Fruit fly (Drosophila melanogaster) whole organism, pupa: ENCODE measurements around the gene Adi1.

Experiments
- CG10348 ChIP-seq: fragments of 200-800 bp; sonication (Bioruptor generic); IDR thresholded peaks from 2 replicates; pipeline ENCODE4 v1.3.6; 2022; ENCODE audit warnings: missing biosample characterization, missing genetic modification characterization
- CG12605 ChIP-seq: fragments of 200-800 bp; sonication (Bioruptor generic); IDR thresholded peaks from 2 replicates; pipeline ENCODE4 v1.3.6; 2022; ENCODE audit warnings: missing biosample characterization, missing genetic modification characterization
- CG13204 ChIP-seq: fragments of 200-800 bp; sonication (Bioruptor generic); optimal IDR thresholded peaks from 2 replicates; lab custom pipeline; 2018; ENCODE audit warnings: missing biosample characterization, mild to moderate bottlenecking, missing genetic modification characterization, moderate library complexity
- CG14655 ChIP-seq: fragments of 200-800 bp; sonication (Bioruptor generic); optimal IDR thresholded peaks from 3 replicates; lab custom pipeline; 2017; ENCODE audit warnings: mild to moderate bottlenecking, missing biosample characterization, missing genetic modification reagents, missing genetic modification characterization
- CG15710 ChIP-seq: fragments of 200-800 bp; sonication (Bioruptor generic); optimal IDR thresholded peaks from 2 replicates; lab custom pipeline; 2018; ENCODE audit warnings: missing biosample characterization, mild to moderate bottlenecking, missing genetic modification characterization, moderate library complexity
- CG17806 ChIP-seq: fragments of 200-800 bp; sonication (Bioruptor generic); optimal IDR thresholded peaks from 2 replicates; lab custom pipeline; 2018; ENCODE audit warnings: missing biosample characterization, mild to moderate bottlenecking, missing genetic modification characterization, moderate library complexity
- CG32121 ChIP-seq: fragments of 200-800 bp; sonication (Bioruptor generic); IDR thresholded peaks from 2 replicates; pipeline ENCODE4 v1.3.6; 2022; ENCODE audit warnings: missing biosample characterization, missing genetic modification characterization
- CG34367 ChIP-seq: fragments of 200-800 bp; sonication (Bioruptor generic); optimal IDR thresholded peaks from 2 replicates; lab custom pipeline; 2018; ENCODE audit warnings: missing biosample characterization, mild to moderate bottlenecking, missing genetic modification characterization
- CG4496 ChIP-seq: fragments of 200-800 bp; sonication (Bioruptor generic); IDR thresholded peaks from 3 replicates; pipeline ENCODE4 v1.3.6; 2022; ENCODE audit warnings: missing biosample characterization, missing genetic modification characterization
- CG8159 ChIP-seq: fragments of 200-800 bp; sonication (Bioruptor generic); optimal IDR thresholded peaks from 3 replicates; lab custom pipeline; 2018; ENCODE audit warnings: missing biosample characterization, mild to moderate bottlenecking, missing genetic modification characterization, moderate library complexity
- CG8301 ChIP-seq: fragments of 200-800 bp; sonication (Bioruptor generic); optimal IDR thresholded peaks from 2 replicates; lab custom pipeline; 2018; ENCODE audit warnings: missing biosample characterization, mild to moderate bottlenecking, missing genetic modification characterization
- CG9948 ChIP-seq: fragments of 200-800 bp; sonication (Bioruptor generic); optimal IDR thresholded peaks from 2 replicates; lab custom pipeline; 2018; ENCODE audit warnings: missing biosample characterization, mild to moderate bottlenecking, missing genetic modification characterization, moderate library complexity
- D1 ChIP-seq: fragments of 200-800 bp; sonication (Bioruptor generic); optimal IDR thresholded peaks from 2 replicates; lab custom pipeline; 2018; ENCODE audit warnings: missing biosample characterization, mild to moderate bottlenecking, missing genetic modification characterization, moderate library complexity
- EcR ChIP-seq: fragments of 200-800 bp; sonication (Bioruptor generic); optimal IDR thresholded peaks from 3 replicates; lab custom pipeline; 2019; ENCODE audit warnings: missing biosample characterization, missing genetic modification characterization, mild to moderate bottlenecking, moderate library complexity, missing genetic modification reagents
- Ets98B ChIP-seq: fragments of 200-800 bp; sonication (Bioruptor generic); IDR thresholded peaks from 2 replicates; pipeline ENCODE4 v1.3.6; 2022; ENCODE audit warnings: missing biosample characterization, missing genetic modification characterization
- Pif1A ChIP-seq: fragments of 200-800 bp; sonication (Bioruptor generic); optimal IDR thresholded peaks from 3 replicates; lab custom pipeline; 2016; ENCODE audit warnings: missing biosample characterization, missing genetic modification characterization
- Pif1B ChIP-seq: fragments of 200-800 bp; sonication (Bioruptor generic); optimal IDR thresholded peaks from 3 replicates; lab custom pipeline; 2016; ENCODE audit warnings: missing biosample characterization, missing genetic modification characterization
- Snoo ChIP-seq: fragments of 200-800 bp; sonication (Bioruptor generic); optimal IDR thresholded peaks from 3 replicates; lab custom pipeline; 2017; ENCODE audit warnings: missing biosample characterization, mild to moderate bottlenecking, missing genetic modification characterization, inconsistent platforms
- fd96Ca ChIP-seq: fragments of 200-800 bp; sonication (Bioruptor generic); IDR thresholded peaks from 3 replicates; pipeline ENCODE4 v1.3.6; 2022; ENCODE audit warnings: missing biosample characterization, missing genetic modification characterization
- gl ChIP-seq: fragments of 200-800 bp; sonication (Bioruptor generic); optimal IDR thresholded peaks from 2 replicates; lab custom pipeline; 2018; ENCODE audit warnings: missing biosample characterization, mild to moderate bottlenecking, missing genetic modification characterization
- rn ChIP-seq: fragments of 200-800 bp; sonication (Bioruptor generic); IDR thresholded peaks from 2 replicates; pipeline ENCODE4 v1.3.6; 2022; ENCODE audit warnings: missing biosample characterization, missing genetic modification characterization

The Adi1 gene

DNA sequence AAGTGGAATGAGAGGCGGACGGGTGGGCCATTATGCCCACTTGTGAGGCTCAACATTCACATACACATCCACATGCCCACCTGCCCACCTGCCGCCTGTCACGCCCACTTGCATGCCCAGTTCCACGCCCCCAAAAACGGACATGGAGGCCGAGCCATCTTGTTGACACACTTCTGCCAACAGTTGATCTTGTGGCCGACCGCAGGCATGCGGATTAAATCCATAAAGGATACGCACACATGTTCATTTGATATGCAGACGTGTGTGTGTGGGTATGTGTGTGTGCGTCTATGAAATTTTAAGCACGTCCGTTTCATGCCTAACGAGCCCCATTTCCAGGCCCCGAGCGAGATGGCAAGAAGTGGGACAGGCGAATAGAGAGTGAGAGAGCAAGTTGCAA lies 39.0 kb downstream of the Adi1 start:
- TF ChIP-seq CG8301 (no peak), CG4496 (GFP tag; lab: Robert Waterston, UW) (no peak), CG13204 (GFP tag; lab: Kevin White, UChicago) (no peak), D1 (no peak), fd96Ca (GFP tag; lab: Robert Waterston, UW) (no peak), Pif1A (no peak), EcR (GFP tag; lab: Kevin White, UChicago) (no peak), CG14655 (no peak), Snoo (no peak), Ets98B (GFP tag; lab: Robert Waterston, UW) (no peak)

DNA sequence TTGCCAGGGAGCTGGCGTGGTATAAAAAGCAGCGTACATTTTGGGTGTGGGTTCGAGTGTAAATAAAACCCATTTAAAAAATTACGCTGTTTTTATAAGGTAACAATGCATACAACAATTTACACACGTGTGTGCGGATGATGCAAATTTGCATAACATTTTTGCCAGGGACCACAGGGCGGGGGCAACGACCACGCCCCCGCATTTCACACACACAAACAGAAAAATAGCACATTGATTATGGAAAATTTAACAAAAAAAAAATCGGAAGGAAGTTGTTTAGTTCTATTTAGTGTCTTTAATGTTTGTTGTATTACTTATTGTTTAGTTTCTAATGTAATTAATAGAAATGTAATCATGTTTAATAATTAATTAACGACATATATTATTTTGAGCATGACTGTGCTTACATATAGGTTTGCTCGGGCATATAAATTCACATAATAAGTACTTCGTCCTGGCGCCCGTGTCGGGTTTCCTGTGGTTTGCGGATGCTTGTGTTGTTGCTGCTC lies 41.4 kb downstream of the Adi1 start:
- no peak for TF ChIP-seq Ets98B (GFP tag; lab: Robert Waterston, UW)
- peak; percentile 4 for TF ChIP-seq CG8301
- TF ChIP-seq Pif1B, result no peak
- TF ChIP-seq CG34367 (tag; lab: Kevin White, UChicago), result peak; percentile 16
- TF ChIP-seq CG9948 (tag; lab: Kevin White, UChicago), result peak; percentile 16
- TF ChIP-seq Pif1A, result no peak
- TF ChIP-seq CG14655, result peak; percentile 6
- TF ChIP-seq CG8159, result peak; percentile 53
- no peak for TF ChIP-seq D1
- peak; percentile 16; the same call in 1 of the 3 replicates for TF ChIP-seq CG4496 (GFP tag; lab: Robert Waterston, UW)
- TF ChIP-seq CG10348 (GFP tag; lab: Robert Waterston, UW), result no peak
- TF ChIP-seq CG13204 (GFP tag; lab: Kevin White, UChicago), result no peak
- TF ChIP-seq gl (tag; lab: Kevin White, UChicago), result no peak
- 0 out of 2 replicates have a peak, but pooled peaks have one; percentile 35 for TF ChIP-seq CG12605 (GFP tag; lab: Robert Waterston, UW)
- TF ChIP-seq Snoo, result peak; percentile 26
- TF ChIP-seq CG17806, result peak; percentile 39
- TF ChIP-seq CG32121, result no peak
- no peak for TF ChIP-seq fd96Ca (GFP tag; lab: Robert Waterston, UW)
- no peak for TF ChIP-seq rn (GFP tag; lab: Robert Waterston, UW)
- no peak for TF ChIP-seq EcR (GFP tag; lab: Kevin White, UChicago)
- TF ChIP-seq CG15710, result peak; percentile 18

DNA sequence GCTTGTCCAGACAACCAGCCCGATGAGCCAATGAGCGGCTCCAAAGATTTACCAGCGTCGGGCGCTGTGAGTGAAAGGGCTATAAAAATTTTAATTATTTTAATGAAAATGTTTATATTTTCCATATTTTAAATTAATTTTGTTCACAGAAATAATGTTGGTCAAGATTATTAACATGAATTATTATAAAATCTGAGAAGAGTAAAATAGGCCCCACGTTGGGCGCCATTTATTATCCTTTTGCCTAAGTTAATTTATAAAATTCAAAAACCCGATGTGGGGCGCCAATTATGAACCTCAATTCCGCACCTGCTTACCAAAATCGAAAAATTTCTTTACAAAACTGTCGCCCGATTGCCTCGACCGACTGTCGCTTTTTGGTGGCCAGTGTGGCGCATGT lies 46.0 kb downstream of the Adi1 start:
- TF ChIP-seq CG14655 (peak; percentile 70), CG17806 (peak; percentile 34), EcR (GFP tag; lab: Kevin White, UChicago) (no peak), Ets98B (GFP tag; lab: Robert Waterston, UW) (peak; percentile 58), CG8301 (peak; percentile 59), CG4496 (GFP tag; lab: Robert Waterston, UW) (no peak; the same call in 1 of the 3 replicates), Pif1B (peak; percentile 2), fd96Ca (GFP tag; lab: Robert Waterston, UW) (0 out of 3 replicates have a peak, but pooled peaks have one; percentile 52), D1 (no peak), Pif1A (peak; percentile 50), CG34367 (tag; lab: Kevin White, UChicago) (no peak), CG12605 (GFP tag; lab: Robert Waterston, UW) (no peak), CG9948 (tag; lab: Kevin White, UChicago) (peak; percentile 18), Snoo (peak; percentile 52), CG32121 (peak; percentile 80), CG8159 (peak; percentile 46), CG15710 (peak; percentile 42), CG13204 (GFP tag; lab: Kevin White, UChicago) (no peak), gl (tag; lab: Kevin White, UChicago) (no peak), rn (GFP tag; lab: Robert Waterston, UW) (peak; percentile 49), CG10348 (GFP tag; lab: Robert Waterston, UW) (peak; percentile 7; the same call in 1 of the 2 replicates)

DNA sequence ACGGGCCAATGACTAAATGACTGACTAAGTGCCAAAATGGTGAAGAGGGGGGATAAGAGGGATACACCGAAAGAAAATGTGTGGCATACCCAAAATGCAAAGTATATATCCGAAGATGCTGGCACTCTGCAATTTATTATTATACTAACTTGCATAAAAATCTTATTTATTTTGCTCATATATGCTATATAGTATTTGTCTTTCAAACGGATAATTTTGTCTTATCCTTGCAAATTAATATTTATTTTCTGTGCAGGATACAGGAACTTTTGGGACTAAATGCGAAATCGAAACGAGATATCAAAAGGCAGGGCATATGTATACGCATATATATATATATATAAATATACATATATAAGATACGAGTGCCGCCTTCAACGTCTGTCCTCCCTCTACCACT lies 48.2 kb downstream of the Adi1 start:
- no peak for TF ChIP-seq D1
- peak; percentile 81 for TF ChIP-seq CG8159
- TF ChIP-seq EcR (GFP tag; lab: Kevin White, UChicago), result peak; percentile 36
- peak; percentile 61 for TF ChIP-seq CG17806
- peak; percentile 52 for TF ChIP-seq Pif1B
- no peak for TF ChIP-seq CG32121
- TF ChIP-seq CG15710, result peak; percentile 75
- TF ChIP-seq CG9948 (tag; lab: Kevin White, UChicago), result peak; percentile 69
- peak; percentile 64 for TF ChIP-seq Snoo
- peak; percentile 36; the same call in 1 of the 3 replicates for TF ChIP-seq CG4496 (GFP tag; lab: Robert Waterston, UW)
- peak; percentile 23 for TF ChIP-seq CG34367 (tag; lab: Kevin White, UChicago)
- peak; percentile 17 for TF ChIP-seq CG14655
- no peak for TF ChIP-seq Pif1A

DNA sequence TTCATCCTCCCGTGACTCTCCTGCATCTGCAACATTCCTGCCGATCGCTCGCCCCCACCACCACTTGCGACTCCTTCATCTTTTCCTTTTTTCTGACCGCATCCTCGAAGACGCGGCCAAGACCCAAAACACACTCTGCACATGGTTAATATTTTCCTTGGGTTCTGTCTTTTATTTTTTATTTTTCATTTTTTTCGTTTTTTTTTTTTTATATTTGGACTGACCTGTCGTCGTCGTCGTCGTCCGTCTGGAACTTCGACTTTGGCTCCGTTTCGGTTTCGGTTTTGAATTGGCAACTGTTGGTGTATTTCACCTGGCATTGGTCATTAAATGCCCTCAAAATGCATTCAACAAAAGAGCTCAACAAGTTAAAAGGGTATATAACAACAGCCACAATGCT lies 48.8 kb downstream of the Adi1 start:
- TF ChIP-seq CG4496 (GFP tag; lab: Robert Waterston, UW) (peak; percentile 49; the same call in 1 of the 3 replicates), CG12605 (GFP tag; lab: Robert Waterston, UW) (no peak), D1 (no peak), CG9948 (tag; lab: Kevin White, UChicago) (no peak), Pif1A (no peak), CG8301 (no peak), rn (GFP tag; lab: Robert Waterston, UW) (no peak)
- TF ChIP-seq, all 21 proteins: peak for 1

DNA sequence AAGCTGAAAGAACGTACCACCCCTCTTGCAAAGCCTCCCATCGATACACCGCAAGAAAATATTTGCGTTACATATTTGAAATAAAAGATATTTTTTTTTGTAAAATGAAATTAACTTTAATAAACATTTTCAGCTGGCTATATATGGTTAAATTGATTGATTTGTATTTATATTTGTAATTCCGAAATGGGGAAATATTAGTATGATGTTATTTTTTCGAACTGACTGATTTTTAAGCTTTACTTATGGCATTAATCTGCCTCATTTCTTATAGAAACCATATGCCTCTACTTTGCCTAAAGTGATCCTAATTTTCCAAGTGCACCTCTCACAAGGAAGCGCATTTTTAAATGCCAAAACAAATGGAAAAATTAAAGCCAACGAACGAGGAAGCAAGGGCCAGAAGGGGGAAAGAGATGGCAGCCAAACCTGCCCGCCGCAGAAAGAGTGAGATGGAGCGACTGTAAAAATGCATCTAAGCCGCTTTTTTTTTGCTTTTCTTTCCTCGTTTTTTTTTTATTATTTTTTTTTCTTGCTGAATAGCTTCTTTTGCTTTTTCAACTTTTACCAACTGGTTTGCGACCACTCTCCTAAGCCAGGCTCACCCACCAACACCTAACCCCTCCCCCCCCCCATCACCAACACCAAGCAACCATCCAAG lies 50.4 kb downstream of the Adi1 start:
- TF ChIP-seq CG13204 (GFP tag; lab: Kevin White, UChicago) (no peak), Snoo (peak; percentile 73), CG8159 (peak; percentile 66), D1 (peak; percentile 60), CG32121 (peak; percentile 78), fd96Ca (GFP tag; lab: Robert Waterston, UW) (peak; percentile 87), CG8301 (peak; percentile 82), Ets98B (GFP tag; lab: Robert Waterston, UW) (peak; percentile 90), CG9948 (tag; lab: Kevin White, UChicago) (peak; percentile 61), gl (tag; lab: Kevin White, UChicago) (no peak), Pif1B (peak; percentile 70), CG14655 (peak; percentile 95), Pif1A (peak; percentile 76), CG17806 (peak; percentile 52), EcR (GFP tag; lab: Kevin White, UChicago) (no peak), CG10348 (GFP tag; lab: Robert Waterston, UW) (no peak), rn (GFP tag; lab: Robert Waterston, UW) (peak; percentile 68), CG4496 (GFP tag; lab: Robert Waterston, UW) (peak; percentile 93), CG12605 (GFP tag; lab: Robert Waterston, UW) (peak; percentile 96), CG15710 (peak; percentile 45), CG34367 (tag; lab: Kevin White, UChicago) (peak; percentile 2)
- TF ChIP-seq, all 21 proteins: peak for 17
